Worm (Caenorhabditis elegans) whole organism, L2 larva: ENCODE results near the gene ifbp-1.

ENCODE experiments used
- ama-1 ChIP-seq: fragments of 150-350 bp; optimal IDR thresholded peaks from 2 replicates; lab custom pipeline; 2018; ENCODE audit warnings: inconsistent platforms
- ceh-82 ChIP-seq: fragments of 150-350 bp; optimal IDR thresholded peaks from 2 replicates; lab custom pipeline; 2014; ENCODE audit warnings: missing biosample characterization, missing genetic modification characterization
- elt-1 ChIP-seq: fragments of 150-350 bp; optimal IDR thresholded peaks from 2 replicates; lab custom pipeline; 2014; ENCODE audit warnings: missing biosample characterization, missing genetic modification characterization
- elt-3 ChIP-seq: sonication (generic microtip); optimal IDR thresholded peaks from 2 replicates; lab custom pipeline; 2017; ENCODE audit warnings: missing biosample characterization, missing genetic modification characterization
- lin-39 ChIP-seq: fragments of 150-350 bp; optimal IDR thresholded peaks from 2 replicates; lab custom pipeline; 2014; ENCODE audit warnings: missing biosample characterization, missing genetic modification reagents, missing genetic modification characterization
- mdl-1 ChIP-seq, 2 experiments: fragments of 150-350 bp in 1 of 2; sonication (generic microtip) in 1 of 2; optimal IDR thresholded peaks; 2 replicates each; lab custom pipeline; 2017; ENCODE audit warnings: missing biosample characterization in 2 of 2, missing genetic modification characterization in 2 of 2
- nhr-10 ChIP-seq: sonication (generic microtip); optimal IDR thresholded peaks from 2 replicates; lab custom pipeline; 2017; ENCODE audit warnings: missing biosample characterization, missing genetic modification characterization
- nhr-12 ChIP-seq: fragments of 150-350 bp; optimal IDR thresholded peaks from 2 replicates; lab custom pipeline; 2014; ENCODE audit warnings: missing biosample characterization, missing genetic modification characterization
- nhr-21 ChIP-seq: fragments of 150-350 bp; optimal IDR thresholded peaks from 2 replicates; lab custom pipeline; 2014; ENCODE audit warnings: missing biosample characterization, missing genetic modification characterization
- skn-1 ChIP-seq: sonication (generic microtip); optimal IDR thresholded peaks from 2 replicates; lab custom pipeline; 2017; ENCODE audit warnings: missing biosample characterization, missing genetic modification characterization
- snpc-4 ChIP-seq: fragments of 150-350 bp; optimal IDR thresholded peaks from 2 replicates; lab custom pipeline; 2014; ENCODE audit warnings: missing biosample characterization, missing genetic modification characterization
- unc-62 ChIP-seq: fragments of 150-350 bp; optimal IDR thresholded peaks from 2 replicates; lab custom pipeline; 2014; ENCODE audit warnings: missing biosample characterization, missing genetic modification reagents, missing genetic modification characterization
- zag-1 ChIP-seq: fragments of 150-350 bp; optimal IDR thresholded peaks from 2 replicates; lab custom pipeline; 2014; ENCODE audit warnings: missing biosample characterization, missing genetic modification characterization

DNA sequence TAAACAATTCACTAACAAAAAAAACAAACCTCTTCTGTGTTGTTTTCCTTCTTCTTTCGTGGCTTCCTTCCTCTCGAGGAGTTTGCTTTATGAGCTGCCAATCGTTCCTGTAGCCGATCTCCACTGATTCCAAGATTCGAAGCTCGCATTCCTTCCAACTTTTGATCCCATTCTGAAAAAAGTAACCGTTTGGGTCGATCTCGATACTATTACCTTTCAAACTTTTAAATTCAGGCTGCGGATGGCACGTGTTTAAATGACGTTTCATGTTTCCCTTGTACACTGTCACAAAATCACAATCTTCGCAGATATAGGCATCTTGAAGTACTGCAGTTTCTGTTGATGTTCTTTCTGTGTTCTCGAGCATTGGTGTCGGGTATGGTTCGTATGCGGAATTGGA, 7.4 kb upstream of the ifbp-1 start:
- TF ChIP-seq zag-1 (tag; lab: Kevin White, UChicago): no peak
- TF ChIP-seq nhr-12 (tag; lab: Kevin White, UChicago): no peak
- no peak for TF ChIP-seq skn-1 (tag; lab: Kevin White, UChicago)
- TF ChIP-seq ama-1 (lab: Kevin White, UChicago): no peak
- no peak for TF ChIP-seq ceh-82
- TF ChIP-seq nhr-10: no peak
- no peak for TF ChIP-seq mdl-1 (tag; optimal IDR thresholded peaks at IDR 0.05; lab: Kevin White, UChicago)
- TF ChIP-seq lin-39 (tag; lab: Kevin White, UChicago): no peak
- TF ChIP-seq unc-62 (GFP tag; lab: Kevin White, UChicago): no peak
- no peak for TF ChIP-seq elt-3 (tag; lab: Kevin White, UChicago)
- TF ChIP-seq nhr-21 (tag; lab: Kevin White, UChicago): no peak
- TF ChIP-seq elt-1 (tag; lab: Kevin White, UChicago): no peak
- TF ChIP-seq snpc-4 (tag; lab: Kevin White, UChicago): no peak
